Worm (Caenorhabditis elegans) whole organism, L1 larva: Measurements from ENCODE around the gene del-9.

Experiments used
- aly-2 ChIP-seq: fragments of 150-350 bp; optimal IDR thresholded peaks from 2 replicates; lab custom pipeline; 2014; ENCODE audit warnings: missing biosample characterization, missing genetic modification characterization
- blmp-1 ChIP-seq: fragments of 150-350 bp; optimal IDR thresholded peaks from 2 replicates; lab custom pipeline; 2014; ENCODE audit warnings: missing biosample characterization, missing genetic modification characterization
- ceh-63 ChIP-seq: fragments of 200-800 bp; sonication (Bioruptor generic); optimal IDR thresholded peaks from 2 replicates; lab custom pipeline; 2018; ENCODE audit warnings: mild to moderate bottlenecking, missing genetic modification characterization, missing compliant biosample characterization
- ceh-82 ChIP-seq, 3 experiments: fragments of 150-350 bp in 1 of 3; sonication (generic microtip) in 2 of 3; optimal IDR thresholded peaks; 2 replicates each; lab custom pipeline; 2014 to 2017; ENCODE audit warnings: missing biosample characterization in 3 of 3, missing genetic modification characterization in 3 of 3
- ceh-90 ChIP-seq: sonication (generic microtip); optimal IDR thresholded peaks from 2 replicates; lab custom pipeline; 2016; ENCODE audit warnings: missing genetic modification characterization, missing compliant biosample characterization
- efl-1 ChIP-seq, 4 experiments: fragments of 150-350 bp; optimal IDR thresholded peaks in 3 of 4; peaks in 1 of 4; 1 replicate in 1 of 4; 2 replicates in 3 of 4; lab custom pipeline; 2014; ENCODE audit warnings: missing biosample characterization in 2 of 4, missing genetic modification characterization in 2 of 4, missing genetic modification reagents in 2 of 4
- efl-3 ChIP-seq: fragments of 200-800 bp; sonication (Bioruptor generic); optimal IDR thresholded peaks from 2 replicates; lab custom pipeline; 2018; ENCODE audit warnings: mild to moderate bottlenecking, missing genetic modification characterization, missing compliant biosample characterization
- elt-2 ChIP-seq: sonication (generic microtip); optimal IDR thresholded peaks from 2 replicates; lab custom pipeline; 2016; ENCODE audit warnings: missing genetic modification characterization, mild to moderate bottlenecking, inconsistent platforms, missing compliant biosample characterization, missing genetic modification reagents
- ets-5 ChIP-seq: fragments of 200-800 bp; sonication (Bioruptor generic); IDR thresholded peaks from 2 replicates; pipeline ENCODE4 v1.3.6; 2022; ENCODE audit warnings: missing genetic modification characterization, missing compliant biosample characterization
- fkh-4 ChIP-seq: sonication (generic microtip); optimal IDR thresholded peaks from 2 replicates; lab custom pipeline; 2016; ENCODE audit warnings: missing compliant biosample characterization, missing genetic modification characterization, borderline replicate concordance
- fkh-8 ChIP-seq: sonication (generic microtip); optimal IDR thresholded peaks from 2 replicates; lab custom pipeline; 2016; ENCODE audit warnings: mild to moderate bottlenecking, missing genetic modification characterization, missing compliant biosample characterization
- grh-1 ChIP-seq: fragments of 200-800 bp; sonication (Bioruptor generic); IDR thresholded peaks from 2 replicates; pipeline ENCODE4 v1.3.6; 2022; ENCODE audit warnings: missing genetic modification reagents, missing genetic modification characterization, missing compliant biosample characterization
- hlh-17 ChIP-seq: fragments of 200-800 bp; sonication (Bioruptor generic); optimal IDR thresholded peaks from 2 replicates; lab custom pipeline; 2018; ENCODE audit warnings: missing genetic modification characterization, mild to moderate bottlenecking, missing compliant biosample characterization, moderate library complexity, borderline replicate concordance
- lin-14 ChIP-seq: fragments of 200-800 bp; sonication (Bioruptor generic); optimal IDR thresholded peaks from 2 replicates; lab custom pipeline; 2018; ENCODE audit warnings: mild to moderate bottlenecking, missing genetic modification characterization, moderate library complexity, missing compliant biosample characterization
- lin-15B ChIP-seq: fragments of 150-350 bp; sonication (generic microtip); optimal IDR thresholded peaks from 3 replicates; lab custom pipeline; 2014; ENCODE audit warnings: missing biosample characterization, missing genetic modification characterization
- lin-35 ChIP-seq, 2 experiments: fragments of 150-350 bp; optimal IDR thresholded peaks; 2 replicates each; lab custom pipeline; 2014; ENCODE audit warnings: missing biosample characterization in 2 of 2, missing genetic modification characterization in 2 of 2, missing genetic modification reagents in 2 of 2
- lir-3 ChIP-seq: sonication (generic microtip); optimal IDR thresholded peaks from 2 replicates; lab custom pipeline; 2016; ENCODE audit warnings: mild to moderate bottlenecking, missing genetic modification characterization, moderate library complexity, missing compliant biosample characterization; ENCODE audit not compliant: poor library complexity
- nhr-11 ChIP-seq: fragments of 150-350 bp; optimal IDR thresholded peaks from 2 replicates; lab custom pipeline; 2014; ENCODE audit warnings: missing biosample characterization, missing genetic modification characterization
- nhr-28 ChIP-seq: fragments of 150-350 bp; optimal IDR thresholded peaks from 2 replicates; lab custom pipeline; 2014; ENCODE audit warnings: missing biosample characterization, missing genetic modification characterization
- nhr-71 ChIP-seq: sonication (generic microtip); optimal IDR thresholded peaks from 2 replicates; lab custom pipeline; 2016; ENCODE audit warnings: mild to moderate bottlenecking, missing genetic modification characterization, moderate library complexity, missing compliant biosample characterization
- nhr-85 ChIP-seq: sonication (generic microtip); peaks from one replicate; lab custom pipeline; 2016; ENCODE audit warnings: missing genetic modification characterization, inconsistent platforms, missing compliant biosample characterization
- nhr-90 ChIP-seq: sonication (generic microtip); optimal IDR thresholded peaks from 2 replicates; lab custom pipeline; 2016; ENCODE audit warnings: mild to moderate bottlenecking, missing genetic modification characterization, missing compliant biosample characterization; ENCODE audit not compliant: poor library complexity
- pqm-1 ChIP-seq: sonication (generic microtip); optimal IDR thresholded peaks from 3 replicates; lab custom pipeline; 2017; ENCODE audit warnings: missing biosample characterization, missing genetic modification characterization
- rnt-1 ChIP-seq: sonication (generic microtip); optimal IDR thresholded peaks from 2 replicates; lab custom pipeline; 2016; ENCODE audit warnings: mild to moderate bottlenecking, missing genetic modification characterization, moderate library complexity, missing compliant biosample characterization
- skn-1 ChIP-seq: fragments of 150-350 bp; optimal IDR thresholded peaks from 2 replicates; lab custom pipeline; 2014; ENCODE audit warnings: missing biosample characterization, missing genetic modification characterization
- tbx-2 ChIP-seq: sonication (generic microtip); optimal IDR thresholded peaks from 2 replicates; lab custom pipeline; 2016; ENCODE audit warnings: missing genetic modification characterization, missing compliant biosample characterization
- tlp-1 ChIP-seq: fragments of 150-350 bp; optimal IDR thresholded peaks from 2 replicates; lab custom pipeline; 2014; ENCODE audit warnings: missing biosample characterization, missing genetic modification characterization
- unc-30 ChIP-seq: sonication (generic microtip); optimal IDR thresholded peaks from 2 replicates; lab custom pipeline; 2017; ENCODE audit warnings: missing biosample characterization, missing genetic modification characterization

The del-9 gene

DNA sequence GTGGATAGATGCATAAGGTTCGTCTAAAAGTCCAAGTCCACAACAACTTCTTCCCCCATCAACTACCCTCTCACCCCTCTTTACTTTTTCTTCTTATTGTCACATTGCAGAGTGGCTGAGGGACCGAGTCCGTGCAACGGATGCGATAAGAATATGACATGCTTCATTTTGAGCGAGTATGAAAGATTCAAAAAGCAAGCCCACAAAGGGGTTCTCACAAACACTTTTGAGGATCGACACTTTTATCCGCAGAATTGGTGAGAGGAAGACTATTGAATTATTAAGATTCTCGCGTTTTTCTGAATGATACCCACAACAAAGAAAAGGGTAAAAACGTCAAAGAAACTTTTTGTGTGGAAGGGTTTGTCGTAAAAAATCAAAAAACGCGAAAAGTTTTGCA is 8.5 kb upstream of the del-9 start:
- no peak for TF ChIP-seq aly-2
- no peak for TF ChIP-seq ceh-90
- no peak for TF ChIP-seq fkh-4 (tag; lab: Kevin White, UChicago)
- no peak for TF ChIP-seq hlh-17 (GFP tag; lab: Kevin White, UChicago)
- TF ChIP-seq blmp-1 (tag; lab: Kevin White, UChicago), result no peak
- TF ChIP-seq skn-1 (tag; lab: Kevin White, UChicago), result no peak
- TF ChIP-seq efl-1 (optimal IDR thresholded peaks at IDR 0.05; lab: Kevin White, UChicago), result no peak
- peak in 1 of 2 experiments; percentile 87 for TF ChIP-seq efl-1 (GFP tag; optimal IDR thresholded peaks at IDR 0.05 in 1 of 2; lab: Kevin White, UChicago)

DNA sequence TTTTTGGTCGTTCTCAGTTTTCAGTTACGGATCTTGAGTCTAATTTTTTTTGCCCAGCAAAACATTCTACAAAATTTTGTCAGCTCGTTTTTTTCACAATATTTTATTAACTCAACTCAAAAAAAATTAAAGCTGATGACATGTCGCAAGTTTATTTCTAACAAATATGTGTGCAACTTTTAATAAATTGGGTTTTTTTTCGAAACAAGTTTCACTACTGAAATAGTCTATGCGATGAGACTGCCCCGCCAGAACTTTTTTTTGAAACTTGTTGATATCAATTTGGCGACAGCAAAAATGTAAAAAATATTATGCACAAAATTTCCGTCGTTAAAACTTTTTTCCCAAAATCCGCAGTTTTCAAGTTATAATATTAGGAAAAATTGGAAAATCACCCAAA is 6.0 kb upstream of the del-9 start, which contains the start of gene C18B2.2:
Gene C18B2.2, plus strand, starts transcription at position 301 of the 400 bp plus-strand sequence.
- TF ChIP-seq fkh-8 (no peak), efl-1 (optimal IDR thresholded peaks at IDR 0.05; lab: Kevin White, UChicago) (no peak), efl-1 (GFP tag; optimal IDR thresholded peaks at IDR 0.05 in 1 of 2; lab: Kevin White, UChicago) (peak in 1 of 2 experiments; percentile 11)
- TF ChIP-seq, all 84 proteins: peak for 1

DNA sequence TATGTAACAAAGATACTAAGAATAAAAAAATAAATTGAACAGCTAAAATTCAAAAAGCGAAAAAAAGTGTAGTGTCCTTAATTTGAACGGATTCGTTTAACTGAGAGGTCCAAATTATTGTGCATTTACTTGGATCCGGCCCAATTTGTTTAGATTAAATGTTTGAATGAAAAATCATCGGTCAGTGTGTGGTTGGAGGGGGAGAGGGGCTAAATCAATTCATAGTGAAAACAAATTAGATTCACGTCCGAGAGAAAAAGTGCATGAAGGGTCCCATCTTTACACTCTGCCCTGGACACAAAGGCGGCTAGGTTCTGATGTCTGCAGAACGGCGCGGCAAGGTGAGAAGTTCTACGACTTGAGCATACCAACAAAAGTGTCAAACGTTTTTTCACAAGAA is 1.7 kb upstream of the del-9 start:
- TF ChIP-seq ceh-82 (tag; optimal IDR thresholded peaks at IDR 0.05; lab: Kevin White, UChicago), result no peak
- peak; percentile 9 for TF ChIP-seq lin-14
- no peak for TF ChIP-seq nhr-11 (tag; lab: Kevin White, UChicago)

DNA sequence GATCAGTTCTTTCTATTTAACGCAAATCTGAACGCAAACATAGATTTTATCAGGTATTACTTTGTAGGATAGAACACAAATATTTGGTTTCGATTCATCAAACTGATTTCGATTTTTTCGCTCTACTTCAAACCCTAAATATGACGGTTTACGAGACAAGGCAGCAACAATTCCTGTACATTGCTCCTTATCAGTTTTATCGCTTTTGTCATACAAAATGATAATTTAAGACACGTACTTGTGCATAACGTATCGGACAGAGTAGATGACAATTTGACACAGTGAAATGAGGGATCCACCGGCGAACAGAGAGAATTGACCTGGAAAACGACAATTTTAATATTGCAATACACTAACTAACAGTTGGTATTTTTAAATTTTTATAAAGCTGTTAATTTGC is 3.5 kb downstream of the del-9 start:
- TF ChIP-seq pqm-1, result peak; percentile 49
- TF ChIP-seq lin-15B (tag; lab: Kevin White, UChicago), result no peak
- no peak for TF ChIP-seq efl-1 (optimal IDR thresholded peaks at IDR 0.05; lab: Kevin White, UChicago)
- peak in 1 of 2 experiments; percentile 67 for TF ChIP-seq efl-1 (GFP tag; optimal IDR thresholded peaks at IDR 0.05 in 1 of 2; lab: Kevin White, UChicago)
- TF ChIP-seq nhr-71, result no peak
- TF ChIP-seq elt-2 (tag; lab: Kevin White, UChicago), result peak; percentile 70
- TF ChIP-seq lin-35 (GFP tag; optimal IDR thresholded peaks at IDR 0.05; lab: Kevin White, UChicago), result peak in 1 of 2 experiments; percentile 29

DNA sequence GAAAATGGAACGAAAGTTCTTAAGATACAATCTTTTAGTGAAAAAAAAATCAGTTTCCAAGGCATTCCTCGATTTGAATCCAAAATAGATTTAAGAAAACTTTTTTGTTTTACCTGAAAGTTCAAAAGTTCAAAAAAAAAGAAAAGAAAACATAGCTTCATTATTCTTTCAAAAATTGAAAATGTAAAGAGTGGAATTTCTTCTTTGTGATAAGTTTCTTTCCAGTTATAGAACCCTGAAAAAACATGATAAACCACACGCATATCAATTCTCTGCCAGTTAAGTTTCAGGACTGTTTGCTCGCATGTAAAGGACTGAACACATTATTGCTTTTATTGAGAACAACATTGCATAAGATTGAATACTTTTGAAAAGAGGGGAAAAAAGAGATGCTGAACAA is 5.4 kb downstream of the del-9 start:
- TF ChIP-seq ets-5 (GFP tag; lab: Robert Waterston, UW) (no peak), nhr-85 (tag; lab: Kevin White, UChicago) (no peak), lin-14 (no peak), tbx-2 (no peak), efl-3 (GFP tag; lab: Kevin White, UChicago) (no peak), ceh-82 (tag; optimal IDR thresholded peaks at IDR 0.05; lab: Kevin White, UChicago) (no peak)

DNA sequence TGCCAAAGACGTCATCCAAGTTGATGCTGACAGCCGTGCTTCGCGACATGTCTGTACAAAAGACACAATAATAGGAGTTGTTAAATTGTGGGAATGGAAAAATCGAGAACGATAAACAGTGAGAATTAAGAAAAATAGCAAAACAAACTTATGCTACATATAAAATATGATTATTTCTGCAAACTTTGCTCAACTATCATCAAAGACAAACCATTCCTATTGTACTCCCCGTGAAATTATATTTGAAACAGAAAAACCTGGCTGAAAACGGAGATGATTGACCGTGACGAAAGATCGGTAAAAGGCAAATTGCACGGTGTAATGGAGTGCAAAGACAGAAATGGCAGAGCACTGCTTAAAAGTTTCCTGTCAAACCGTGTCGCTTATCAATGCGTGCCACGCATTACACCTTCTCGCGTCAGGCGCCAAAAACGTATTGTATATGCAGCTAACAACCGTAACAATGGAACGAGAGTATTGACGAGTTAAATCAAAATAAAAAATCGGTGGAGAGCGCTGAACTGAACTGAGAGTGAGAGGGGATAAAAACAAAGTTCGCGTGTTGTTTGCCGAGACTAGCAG is 6.0 kb downstream of the del-9 start, which contains the start of gene C18B2.5:
Gene C18B2.5, minus strand, starts transcription at position 51 of the 582 bp plus-strand sequence.
- TF ChIP-seq rnt-1 (no peak), efl-1 (optimal IDR thresholded peaks at IDR 0.05; lab: Kevin White, UChicago) (no peak), efl-1 (GFP tag; optimal IDR thresholded peaks at IDR 0.05 in 1 of 2; lab: Kevin White, UChicago) (peak in 1 of 2 experiments; percentile 72), blmp-1 (tag; lab: Kevin White, UChicago) (no peak), lin-14 (no peak), nhr-28 (tag; lab: Kevin White, UChicago) (no peak), elt-2 (tag; lab: Kevin White, UChicago) (peak; percentile 35), grh-1 (no peak), tlp-1 (tag; lab: Kevin White, UChicago) (no peak), nhr-90 (tag; lab: Kevin White, UChicago) (no peak), ceh-63 (no peak), unc-30 (no peak), lir-3 (tag; lab: Kevin White, UChicago) (no peak), hlh-17 (GFP tag; lab: Kevin White, UChicago) (no peak)
